Worm (Caenorhabditis elegans) whole organism, L1 larva: ENCODE data around the gene Y42H9B.3.
A peak's percentile ranks its signal among the peaks of the same experiment; 100 is the strongest.

Source experiments
- C04F5.9 ChIP-seq: sonication (generic microtip); optimal IDR thresholded peaks from 2 replicates; lab custom pipeline; 2016; ENCODE audit warnings: missing genetic modification characterization, missing compliant biosample characterization
- C16A3.4 ChIP-seq: fragments of 150-350 bp; optimal IDR thresholded peaks from 2 replicates; lab custom pipeline; 2014; ENCODE audit warnings: missing biosample characterization, missing genetic modification characterization
- C34B4.2 ChIP-seq: sonication (generic microtip); optimal IDR thresholded peaks from 2 replicates; lab custom pipeline; 2017; ENCODE audit warnings: mild to moderate bottlenecking, missing genetic modification characterization, missing compliant biosample characterization
- F16B12.6 ChIP-seq: fragments of 150-350 bp; optimal IDR thresholded peaks from 2 replicates; lab custom pipeline; 2014; ENCODE audit warnings: missing biosample characterization, missing genetic modification characterization
- Y116A8C.19 ChIP-seq: sonication (generic microtip); optimal IDR thresholded peaks from 2 replicates; lab custom pipeline; 2016; ENCODE audit warnings: missing compliant biosample characterization, missing genetic modification characterization, borderline replicate concordance
- blmp-1 ChIP-seq: fragments of 150-350 bp; optimal IDR thresholded peaks from 2 replicates; lab custom pipeline; 2014; ENCODE audit warnings: missing biosample characterization, missing genetic modification characterization
- ceh-63 ChIP-seq: fragments of 200-800 bp; sonication (Bioruptor generic); optimal IDR thresholded peaks from 2 replicates; lab custom pipeline; 2018; ENCODE audit warnings: mild to moderate bottlenecking, missing genetic modification characterization, missing compliant biosample characterization
- ceh-8 ChIP-seq: fragments of 200-800 bp; sonication (Bioruptor generic); optimal IDR thresholded peaks from 2 replicates; lab custom pipeline; 2018; ENCODE audit warnings: mild to moderate bottlenecking, missing genetic modification characterization, moderate library complexity, missing compliant biosample characterization
- ces-1 ChIP-seq: fragments of 150-350 bp; optimal IDR thresholded peaks from 2 replicates; lab custom pipeline; 2014; ENCODE audit warnings: missing biosample characterization, missing genetic modification reagents, missing genetic modification characterization
- dpl-1 ChIP-seq, 3 experiments: fragments of 150-350 bp in 2 of 3; sonication (generic microtip) in 1 of 3; optimal IDR thresholded peaks; 2 replicates each; lab custom pipeline; 2014 to 2017; ENCODE audit warnings: missing biosample characterization in 3 of 3, missing genetic modification characterization in 3 of 3, missing genetic modification reagents in 3 of 3
- dsc-1 ChIP-seq: sonication (generic microtip); optimal IDR thresholded peaks from 2 replicates; lab custom pipeline; 2016; ENCODE audit warnings: mild to moderate bottlenecking, missing genetic modification characterization, missing compliant biosample characterization
- egl-13 ChIP-seq: sonication (generic microtip); optimal IDR thresholded peaks from 2 replicates; lab custom pipeline; 2016; ENCODE audit warnings: missing genotype, missing genetic modification reagents, missing genetic modification characterization, missing compliant biosample characterization
- egl-27 ChIP-seq, 2 experiments: fragments of 150-350 bp in 1 of 2; sonication (generic microtip); optimal IDR thresholded peaks; 3 replicates each; lab custom pipeline; 2017 to 2018; ENCODE audit warnings: missing biosample characterization in 2 of 2, missing genetic modification characterization in 2 of 2, missing genetic modification reagents in 2 of 2
- elt-2 ChIP-seq: sonication (generic microtip); optimal IDR thresholded peaks from 2 replicates; lab custom pipeline; 2016; ENCODE audit warnings: missing genetic modification characterization, mild to moderate bottlenecking, inconsistent platforms, missing compliant biosample characterization, missing genetic modification reagents
- elt-3 ChIP-seq, 6 experiments: fragments of 150-350 bp in 1 of 6; sonication (generic microtip); optimal IDR thresholded peaks; 2 replicates each; lab custom pipeline; 2017 to 2018; ENCODE audit warnings: missing biosample characterization in 6 of 6, missing genetic modification characterization in 6 of 6, inconsistent platforms in 1 of 6
- fkh-4 ChIP-seq: sonication (generic microtip); optimal IDR thresholded peaks from 2 replicates; lab custom pipeline; 2016; ENCODE audit warnings: missing compliant biosample characterization, missing genetic modification characterization, borderline replicate concordance
- fkh-8 ChIP-seq: sonication (generic microtip); optimal IDR thresholded peaks from 2 replicates; lab custom pipeline; 2016; ENCODE audit warnings: mild to moderate bottlenecking, missing genetic modification characterization, missing compliant biosample characterization
- jun-1 ChIP-seq: fragments of 150-350 bp; optimal IDR thresholded peaks from 2 replicates; lab custom pipeline; 2014; ENCODE audit warnings: missing biosample characterization, missing genetic modification reagents, missing genetic modification characterization
- lin-14 ChIP-seq: fragments of 200-800 bp; sonication (Bioruptor generic); optimal IDR thresholded peaks from 2 replicates; lab custom pipeline; 2018; ENCODE audit warnings: mild to moderate bottlenecking, missing genetic modification characterization, moderate library complexity, missing compliant biosample characterization
- lin-15B ChIP-seq: fragments of 150-350 bp; sonication (generic microtip); optimal IDR thresholded peaks from 3 replicates; lab custom pipeline; 2014; ENCODE audit warnings: missing biosample characterization, missing genetic modification characterization
- lir-3 ChIP-seq: sonication (generic microtip); optimal IDR thresholded peaks from 2 replicates; lab custom pipeline; 2016; ENCODE audit warnings: mild to moderate bottlenecking, missing genetic modification characterization, moderate library complexity, missing compliant biosample characterization; ENCODE audit not compliant: poor library complexity
- lsy-2 ChIP-seq, 2 experiments: fragments of 150-350 bp; optimal IDR thresholded peaks; 2 replicates each; lab custom pipeline; 2014; ENCODE audit warnings: missing biosample characterization in 2 of 2, missing genetic modification characterization in 2 of 2
- mab-9 ChIP-seq: fragments of 200-800 bp; sonication (Bioruptor generic); IDR thresholded peaks from 2 replicates; pipeline ENCODE4 v1.3.6; 2022; ENCODE audit warnings: missing genetic modification reagents, missing genetic modification characterization, missing compliant biosample characterization
- mef-2 ChIP-seq: fragments of 150-350 bp; optimal IDR thresholded peaks from 2 replicates; lab custom pipeline; 2014; ENCODE audit warnings: missing biosample characterization, missing genetic modification characterization
- nhr-11 ChIP-seq: fragments of 150-350 bp; optimal IDR thresholded peaks from 2 replicates; lab custom pipeline; 2014; ENCODE audit warnings: missing biosample characterization, missing genetic modification characterization
- nhr-12 ChIP-seq: sonication (generic microtip); optimal IDR thresholded peaks from 2 replicates; lab custom pipeline; 2017; ENCODE audit warnings: missing biosample characterization, missing genetic modification characterization
- nhr-20 ChIP-seq: sonication (generic microtip); optimal IDR thresholded peaks from 2 replicates; lab custom pipeline; 2016; ENCODE audit warnings: mild to moderate bottlenecking, missing genetic modification characterization, missing compliant biosample characterization
- nhr-71 ChIP-seq: sonication (generic microtip); optimal IDR thresholded peaks from 2 replicates; lab custom pipeline; 2016; ENCODE audit warnings: mild to moderate bottlenecking, missing genetic modification characterization, moderate library complexity, missing compliant biosample characterization
- nhr-77 ChIP-seq: fragments of 150-350 bp; optimal IDR thresholded peaks from 2 replicates; lab custom pipeline; 2014; ENCODE audit warnings: missing biosample characterization, missing genetic modification characterization
- nhr-84 ChIP-seq: sonication (generic microtip); optimal IDR thresholded peaks from 2 replicates; lab custom pipeline; 2017; ENCODE audit warnings: missing biosample characterization, missing genetic modification characterization
- nhr-85 ChIP-seq: sonication (generic microtip); peaks from one replicate; lab custom pipeline; 2016; ENCODE audit warnings: missing genetic modification characterization, inconsistent platforms, missing compliant biosample characterization
- pax-3 ChIP-seq: fragments of 200-800 bp; sonication (Bioruptor generic); optimal IDR thresholded peaks from 2 replicates; lab custom pipeline; 2018; ENCODE audit warnings: mild to moderate bottlenecking, missing genetic modification characterization, moderate library complexity, missing compliant biosample characterization
- pqm-1 ChIP-seq: sonication (generic microtip); optimal IDR thresholded peaks from 3 replicates; lab custom pipeline; 2017; ENCODE audit warnings: missing biosample characterization, missing genetic modification characterization
- sup-37 ChIP-seq: fragments of 200-800 bp; sonication (Bioruptor generic); optimal IDR thresholded peaks from 2 replicates; lab custom pipeline; 2018; ENCODE audit warnings: mild to moderate bottlenecking, missing genetic modification characterization, missing compliant biosample characterization
- swsn-7 ChIP-seq: sonication (generic microtip); optimal IDR thresholded peaks from 2 replicates; lab custom pipeline; 2016; ENCODE audit warnings: missing genetic modification characterization, missing compliant biosample characterization
- tlp-1 ChIP-seq: fragments of 150-350 bp; optimal IDR thresholded peaks from 2 replicates; lab custom pipeline; 2014; ENCODE audit warnings: missing biosample characterization, missing genetic modification characterization
- unc-30 ChIP-seq: sonication (generic microtip); optimal IDR thresholded peaks from 2 replicates; lab custom pipeline; 2017; ENCODE audit warnings: missing biosample characterization, missing genetic modification characterization
- vab-15 ChIP-seq: sonication (generic microtip); optimal IDR thresholded peaks from 2 replicates; lab custom pipeline; 2017; ENCODE audit warnings: missing genotype, mild to moderate bottlenecking, missing genetic modification characterization, missing compliant biosample characterization
- zag-1 ChIP-seq: fragments of 150-350 bp; optimal IDR thresholded peaks from 2 replicates; lab custom pipeline; 2014; ENCODE audit warnings: missing biosample characterization, missing genetic modification characterization
- ztf-11 ChIP-seq, 2 experiments: sonication (generic microtip); optimal IDR thresholded peaks; 2 replicates each; lab custom pipeline; 2016 to 2017; ENCODE audit warnings: missing genetic modification characterization in 2 of 2, missing biosample characterization in 1 of 2, missing compliant biosample characterization in 1 of 2
- ztf-4 ChIP-seq: fragments of 150-350 bp; optimal IDR thresholded peaks from 2 replicates; lab custom pipeline; 2014; ENCODE audit warnings: missing biosample characterization, missing genetic modification characterization

The Y42H9B.3 gene

DNA sequence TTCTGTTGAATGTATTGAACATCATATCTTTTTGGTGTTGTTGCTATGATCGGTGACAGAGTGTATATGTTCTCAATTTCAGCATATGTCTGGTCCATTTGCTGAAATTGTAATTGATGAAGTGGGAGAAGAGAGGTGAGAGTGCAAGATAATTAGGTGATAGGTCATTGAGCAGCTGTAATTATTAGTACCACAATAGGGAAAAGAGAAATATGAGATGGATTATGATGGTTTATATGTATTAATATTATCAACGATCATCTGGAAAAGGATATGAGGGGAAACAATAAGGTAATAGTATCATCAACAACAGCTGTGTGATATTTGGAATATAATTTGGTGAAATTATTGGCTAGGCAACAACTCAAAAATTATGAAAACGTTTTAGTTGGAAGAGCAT, at the start of gene Y42H9B.3:
TSS of gene Y42H9B.3 (minus strand) at position 101 of the 400 bp plus-strand sequence.
- TF ChIP-seq egl-27 (tag; optimal IDR thresholded peaks at IDR 0.05; lab: Kevin White, UChicago) (no peak), fkh-4 (no peak), elt-3 (tag; optimal IDR thresholded peaks at IDR 0.05; lab: Kevin White, UChicago) (no peak), vab-15 (tag; lab: Kevin White, UChicago) (no peak), egl-13 (tag; lab: Kevin White, UChicago) (no peak), C04F5.9 (tag; lab: Kevin White, UChicago) (no peak), fkh-8 (tag; lab: Kevin White, UChicago) (no peak), pax-3 (tag; lab: Kevin White, UChicago) (no peak), sup-37 (GFP tag; lab: Kevin White, UChicago) (no peak), nhr-77 (no peak), nhr-20 (tag; lab: Kevin White, UChicago) (no peak), lin-15B (no peak), pqm-1 (tag; lab: Kevin White, UChicago) (no peak), lin-14 (GFP tag; lab: Kevin White, UChicago) (no peak), nhr-71 (tag; lab: Kevin White, UChicago) (no peak), C16A3.4 (tag; lab: Kevin White, UChicago) (no peak), swsn-7 (tag; lab: Kevin White, UChicago) (no peak), mab-9 (GFP tag; lab: Robert Waterston, UW) (no peak)

DNA sequence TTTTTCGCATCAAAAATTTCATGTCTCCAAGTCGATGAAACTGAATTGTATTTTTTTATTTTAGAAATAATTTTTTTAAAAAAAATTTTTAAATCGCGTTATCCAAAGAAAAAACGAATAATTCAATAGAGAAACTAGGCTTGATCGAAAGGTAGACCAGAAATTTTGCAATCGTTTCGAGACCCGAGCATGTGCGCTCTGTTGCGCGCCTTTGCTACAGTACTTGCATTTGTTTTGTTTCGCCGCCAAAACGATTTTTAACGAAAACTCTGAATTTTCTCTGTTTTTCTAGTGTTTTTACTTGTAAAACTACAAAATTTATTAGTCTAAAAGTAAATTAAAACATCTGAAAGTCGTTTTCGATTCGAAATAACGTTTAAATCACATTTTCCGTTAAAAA, 49.0 kb upstream of the Y42H9B.3 start:
- TF ChIP-seq unc-30 (tag; lab: Kevin White, UChicago) (no peak), lsy-2 (tag; optimal IDR thresholded peaks at IDR 0.05; lab: Kevin White, UChicago) (no peak), nhr-12 (tag; lab: Kevin White, UChicago) (no peak), lir-3 (no peak), egl-13 (tag; lab: Kevin White, UChicago) (no peak), elt-2 (tag; lab: Kevin White, UChicago) (no peak), blmp-1 (tag; lab: Kevin White, UChicago) (no peak), ceh-8 (GFP tag; lab: Kevin White, UChicago) (no peak), fkh-8 (tag; lab: Kevin White, UChicago) (no peak), mef-2 (no peak), C04F5.9 (tag; lab: Kevin White, UChicago) (no peak), nhr-11 (no peak), jun-1 (tag; lab: Kevin White, UChicago) (no peak), vab-15 (tag; lab: Kevin White, UChicago) (no peak), tlp-1 (tag; lab: Kevin White, UChicago) (no peak), nhr-71 (tag; lab: Kevin White, UChicago) (no peak)

DNA sequence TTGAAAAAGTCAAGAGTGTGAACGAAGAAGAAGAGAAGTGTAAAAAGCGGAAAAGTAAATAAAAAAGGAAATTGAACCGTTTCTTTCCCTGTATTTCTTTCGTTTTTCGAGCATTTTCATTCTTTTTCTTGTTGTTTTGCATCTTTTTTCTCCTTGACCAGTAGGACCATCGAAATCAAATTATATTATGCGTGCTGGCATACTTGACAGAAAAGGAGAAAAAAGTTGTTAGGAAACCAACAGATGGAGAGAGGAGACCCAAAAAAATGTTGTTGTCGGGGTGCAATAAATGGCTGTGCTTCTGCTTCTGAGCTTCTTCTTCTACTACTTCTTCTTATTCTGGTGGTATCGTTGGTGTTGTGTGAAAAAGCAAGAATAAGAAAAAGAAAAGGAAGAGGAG, 41.7 kb upstream of the Y42H9B.3 start:
- peak; percentile 25 for TF ChIP-seq lin-14 (GFP tag; lab: Kevin White, UChicago)
- TF ChIP-seq pax-3 (tag; lab: Kevin White, UChicago) = no peak
- no peak for TF ChIP-seq dpl-1 (GFP tag; optimal IDR thresholded peaks at IDR 0.05; lab: Kevin White, UChicago)
- TF ChIP-seq ceh-63 (GFP tag; lab: Kevin White, UChicago) = no peak

DNA sequence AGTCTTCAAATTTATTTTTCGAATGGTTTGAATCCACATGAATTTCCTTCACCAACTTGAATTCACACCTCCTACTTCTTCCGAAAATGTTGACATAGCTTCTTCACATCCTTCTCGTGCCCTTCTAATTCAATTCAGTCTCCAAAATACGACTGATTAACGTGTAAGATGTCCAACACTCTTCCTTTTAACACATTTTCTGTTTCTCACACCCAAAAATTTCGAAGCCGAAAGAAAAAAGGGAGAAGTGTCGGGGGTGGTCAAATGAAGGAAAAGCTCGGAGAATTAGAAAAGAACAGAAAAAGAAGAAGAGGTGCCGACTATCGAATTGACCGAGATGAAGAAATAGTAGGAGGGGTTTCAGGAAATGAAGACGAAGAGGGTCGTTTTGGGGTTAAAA, 40.5 kb upstream of the Y42H9B.3 start:
- TF ChIP-seq lin-14 (GFP tag; lab: Kevin White, UChicago) = peak; percentile 61
- no peak for TF ChIP-seq nhr-85 (tag; lab: Kevin White, UChicago)

DNA sequence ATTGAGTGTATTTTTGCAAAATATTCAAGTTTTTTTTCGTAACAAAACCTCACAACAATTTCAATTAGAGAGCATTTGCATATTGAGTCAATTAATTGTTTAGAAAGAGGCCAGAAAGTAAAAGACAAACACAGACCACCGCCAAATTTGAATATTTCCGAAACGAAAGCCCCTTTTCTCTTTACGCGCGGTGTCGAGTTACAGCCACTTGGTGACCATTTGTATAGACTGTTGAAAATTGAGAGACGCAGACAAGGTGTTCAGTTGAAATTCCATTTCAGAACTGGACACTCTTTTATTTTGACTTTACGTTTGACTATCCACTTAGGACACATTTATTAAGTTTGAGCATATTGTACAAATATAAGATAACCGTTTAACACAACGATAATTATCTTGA, 35.9 kb upstream of the Y42H9B.3 start:
- TF ChIP-seq Y116A8C.19 (tag; lab: Kevin White, UChicago) (no peak), ztf-4 (tag; lab: Kevin White, UChicago) (no peak), ceh-8 (GFP tag; lab: Kevin White, UChicago) (no peak), C34B4.2 (tag; lab: Kevin White, UChicago) (no peak), zag-1 (tag; lab: Kevin White, UChicago) (no peak), nhr-84 (tag; lab: Kevin White, UChicago) (no peak), ces-1 (GFP tag; lab: Kevin White, UChicago) (no peak), F16B12.6 (tag; lab: Kevin White, UChicago) (no peak), dsc-1 (tag; lab: Kevin White, UChicago) (no peak), ztf-11 (tag; optimal IDR thresholded peaks at IDR 0.05; lab: Kevin White, UChicago) (no peak), unc-30 (tag; lab: Kevin White, UChicago) (no peak)
- TF ChIP-seq, all 84 proteins: peak for 0
